Worm (Caenorhabditis elegans) whole organism, dauer: ENCODE data around the gene F35C11.7.

Experiments used
- unc-62 ChIP-seq: sonication (generic microtip); optimal IDR thresholded peaks from 2 replicates; lab custom pipeline; 2017; ENCODE audit warnings: missing biosample characterization, missing genetic modification reagents, missing genetic modification characterization

Gene F35C11.7

ce11 chrII:8256013-8256412, at the start of gene F35C11.7:
Gene F35C11.7 (plus strand): TSS chrII:8256313.
- no peak for TF ChIP-seq unc-62 (GFP tag; lab: Kevin White, UChicago)

DNA sequence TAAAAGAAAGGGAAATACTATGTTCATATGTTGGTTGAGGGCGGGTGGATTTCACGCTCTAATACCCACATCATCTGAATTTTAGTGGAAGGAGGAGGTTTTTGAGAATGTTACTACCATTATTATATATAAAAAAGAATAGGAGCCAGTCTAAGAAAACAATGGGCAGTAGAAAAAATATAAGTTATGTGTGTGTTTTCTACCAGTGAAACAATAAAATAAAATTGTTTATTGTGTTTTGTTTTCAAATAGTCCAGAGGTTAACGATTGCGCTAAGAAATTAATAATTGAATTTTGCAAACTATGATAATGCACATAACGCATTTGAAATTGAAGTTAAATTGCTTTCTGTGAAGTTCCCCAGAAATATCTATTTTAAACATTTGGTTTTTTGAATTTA, 46.6 kb upstream of the F35C11.7 start, which contains the start of gene M110.8:
M110.8 (minus strand) TSS at position 101 of the 400 bp plus-strand sequence.
- TF ChIP-seq unc-62 (GFP tag; lab: Kevin White, UChicago), result no peak

DNA sequence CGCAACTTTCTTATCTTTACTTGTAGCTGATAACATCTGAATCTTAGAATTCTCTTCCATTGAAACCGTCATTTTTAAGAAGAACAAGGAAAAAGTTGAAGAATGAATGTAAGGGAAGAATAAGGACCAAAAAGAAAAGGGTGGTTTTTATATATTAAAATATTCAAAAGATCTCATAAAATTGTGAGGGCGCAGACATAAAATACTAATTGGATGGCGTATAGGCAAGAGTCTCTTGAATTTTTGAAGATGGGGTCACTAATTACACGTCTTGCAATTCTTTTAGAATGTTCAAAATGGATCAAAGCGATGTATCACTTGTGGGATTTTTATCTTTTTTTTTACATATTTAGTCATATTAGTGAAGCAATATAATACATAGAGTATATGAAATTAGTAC, 43.4 kb upstream of the F35C11.7 start, which contains the start of gene twk-3:
twk-3 (minus strand) TSS at position 101 of the 400 bp plus-strand sequence.
- TF ChIP-seq unc-62 (GFP tag; lab: Kevin White, UChicago), result no peak

DNA sequence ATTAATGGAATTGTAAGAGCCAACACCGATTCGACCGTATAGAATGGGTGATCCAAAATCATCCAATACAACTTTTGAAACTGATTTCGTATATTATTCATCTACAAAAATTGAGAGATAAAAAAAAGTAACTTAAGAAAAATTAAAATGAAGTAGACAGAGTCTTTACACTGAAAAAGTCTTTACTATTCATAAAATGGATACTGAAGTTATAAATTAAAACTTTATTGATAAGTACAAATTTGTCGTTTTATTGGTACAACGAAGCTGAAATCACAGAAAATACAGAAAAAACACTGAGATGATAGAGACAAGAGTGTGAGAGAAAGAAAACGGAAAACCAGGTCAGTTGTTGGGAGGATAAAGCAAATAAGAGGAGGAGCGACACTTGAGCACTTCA, 41.7 kb upstream of the F35C11.7 start, which contains the start of gene M110.10:
M110.10 (minus strand) TSS at position 101 of the 400 bp plus-strand sequence.
- no peak for TF ChIP-seq unc-62 (GFP tag; lab: Kevin White, UChicago)

DNA sequence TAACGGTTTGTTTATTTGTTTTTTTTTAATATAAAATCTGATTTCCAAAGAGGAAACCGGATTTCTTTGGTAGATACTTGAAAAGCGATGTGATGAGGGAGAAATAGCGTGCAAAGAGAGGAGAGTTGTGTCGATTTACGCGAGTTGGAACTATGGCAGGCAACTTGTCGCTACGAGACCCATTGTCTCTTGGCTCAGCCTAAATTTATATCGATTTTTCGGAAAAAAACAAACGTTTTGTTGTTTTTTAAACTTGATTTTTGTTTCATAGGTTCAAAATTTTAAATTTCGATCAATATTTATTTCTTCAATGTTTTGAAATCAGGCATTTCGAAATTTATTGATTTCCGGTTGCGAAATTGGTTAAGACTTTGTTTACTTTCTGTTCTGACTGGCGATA, 39.7 kb upstream of the F35C11.7 start, which contains the start of gene M110.3:
M110.3 (minus strand) TSS at position 184 of the 400 bp plus-strand sequence.
- no peak for TF ChIP-seq unc-62 (GFP tag; lab: Kevin White, UChicago)

DNA sequence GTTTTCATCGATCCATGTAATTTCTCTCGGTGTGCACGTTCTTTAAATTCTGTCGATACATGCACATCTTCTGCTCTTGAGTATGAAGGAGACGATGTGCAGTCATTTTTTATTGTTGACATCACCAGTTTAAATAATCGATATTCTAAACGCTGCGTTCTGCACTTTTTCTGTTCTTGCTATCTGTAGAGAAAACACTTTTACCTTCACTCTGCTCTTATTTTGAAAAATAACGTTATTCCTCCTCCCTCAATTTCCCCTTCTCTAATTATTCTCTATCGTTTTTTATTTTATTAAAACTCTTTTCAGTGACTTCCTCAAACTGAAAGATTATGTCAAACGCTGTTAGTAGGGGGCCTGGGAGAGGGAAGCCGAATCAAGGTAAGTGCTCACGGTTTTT, 39.2 kb upstream of the F35C11.7 start, which contains the start of gene ifg-1:
ifg-1 (plus strand) TSS at position 301 of the 400 bp plus-strand sequence.
- no peak for TF ChIP-seq unc-62 (GFP tag; lab: Kevin White, UChicago)

- no peak for TF ChIP-seq unc-62 (GFP tag; lab: Kevin White, UChicago)
Measured at ce11 chrII:8218266-8218665, 37.8 kb upstream of the F35C11.7 start.

DNA sequence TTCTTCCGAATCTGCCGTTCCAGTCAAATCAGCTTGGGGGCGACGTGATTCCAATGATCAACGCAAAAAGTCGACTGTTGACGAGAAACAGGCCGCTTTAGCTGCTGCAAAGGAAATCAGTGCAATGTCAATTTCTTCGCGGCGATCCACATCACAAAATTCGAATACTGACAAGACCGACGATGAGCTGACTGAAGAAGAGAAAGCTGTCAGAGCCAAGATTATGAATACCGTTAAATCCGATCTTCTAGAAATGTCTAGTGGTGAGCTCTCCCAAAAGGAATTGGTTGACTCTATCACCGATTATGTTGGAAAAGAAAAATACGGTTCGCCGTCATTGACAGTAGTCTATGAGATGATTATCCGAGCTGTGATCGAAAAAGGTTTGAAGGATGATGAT, 35.8 kb upstream of the F35C11.7 start:
- no peak for TF ChIP-seq unc-62 (GFP tag; lab: Kevin White, UChicago)

ce11 chrII:8222309-8223065, 33.6 kb upstream of the F35C11.7 start, which contains the start of gene dab-1:
Gene dab-1 (plus strand): TSS chrII:8222386.
- TF ChIP-seq unc-62 (GFP tag; lab: Kevin White, UChicago), result no peak

DNA sequence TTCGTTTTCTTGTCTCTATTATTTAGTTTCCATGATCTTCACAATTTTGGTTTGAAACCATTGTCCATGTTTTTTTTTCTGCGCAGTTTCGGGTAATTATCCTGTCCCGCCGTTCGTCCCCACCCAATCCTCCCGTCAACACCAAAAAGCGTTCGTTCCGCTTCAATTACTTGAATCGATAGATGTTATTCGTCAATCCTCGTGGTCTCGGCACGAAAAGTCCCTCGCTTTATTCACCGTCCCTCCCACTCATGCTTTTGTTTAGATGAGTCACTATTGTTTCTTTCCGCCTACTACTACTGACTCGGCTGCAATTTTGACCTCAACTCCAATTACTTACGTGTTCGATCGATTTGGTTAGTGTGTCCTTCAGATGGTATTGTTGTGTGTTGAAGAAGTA, 32.7 kb upstream of the F35C11.7 start:
- no peak for TF ChIP-seq unc-62 (GFP tag; lab: Kevin White, UChicago)

- no peak for TF ChIP-seq unc-62 (GFP tag; lab: Kevin White, UChicago)
Measured at ce11 chrII:8223945-8224344, 32.2 kb upstream of the F35C11.7 start.

DNA sequence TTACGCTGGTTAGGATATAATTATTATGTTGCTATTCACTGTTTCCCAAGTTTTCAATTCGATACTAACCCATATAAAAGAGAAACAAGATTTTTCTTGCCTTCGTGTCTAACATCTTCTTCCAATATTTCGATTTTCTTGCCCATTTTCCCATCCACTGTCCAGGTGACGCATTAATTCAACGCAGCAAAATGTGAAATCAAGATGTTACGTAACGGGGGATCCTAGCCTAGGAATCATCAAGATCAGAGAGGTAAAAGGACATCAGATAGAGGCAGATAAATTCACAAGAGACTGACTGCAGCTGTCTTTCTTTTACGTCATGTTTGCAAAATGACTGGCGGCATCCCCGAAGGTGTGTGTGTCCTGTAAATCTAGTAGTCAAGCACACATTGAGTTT, 31.5 kb upstream of the F35C11.7 start:
- no peak for TF ChIP-seq unc-62 (GFP tag; lab: Kevin White, UChicago)

- no peak for TF ChIP-seq unc-62 (GFP tag; lab: Kevin White, UChicago)
Measured at ce11 chrII:8225347-8225746, 30.8 kb upstream of the F35C11.7 start.

ce11 chrII:8225914-8226313, 30.2 kb upstream of the F35C11.7 start:
- no peak for TF ChIP-seq unc-62 (GFP tag; lab: Kevin White, UChicago)

- no peak for TF ChIP-seq unc-62 (GFP tag; lab: Kevin White, UChicago)
Measured at ce11 chrII:8226475-8226874, 29.6 kb upstream of the F35C11.7 start.

- TF ChIP-seq unc-62 (GFP tag; lab: Kevin White, UChicago), result no peak
Measured at ce11 chrII:8230976-8231375, 25.1 kb upstream of the F35C11.7 start, which contains the start of gene M110.9. Gene M110.9 (plus strand): TSS chrII:8231276.

DNA sequence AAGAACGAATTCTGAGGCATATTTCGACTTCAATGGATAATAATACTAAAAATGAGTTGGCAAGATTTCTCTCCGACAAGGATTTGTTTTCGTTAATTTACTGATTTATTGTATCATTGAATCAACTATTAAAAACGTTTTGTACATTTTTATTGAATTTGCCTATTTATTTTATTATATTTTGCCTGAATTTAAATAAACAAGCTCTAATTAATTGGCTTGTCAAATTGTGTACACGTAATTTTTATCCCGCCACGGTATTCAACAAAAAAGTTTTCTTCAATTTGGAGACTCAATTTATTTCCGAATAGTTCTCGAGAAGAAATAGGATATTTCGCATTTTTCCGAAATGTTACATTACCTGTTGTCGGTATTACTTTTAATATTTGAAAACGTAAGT, 23.6 kb upstream of the F35C11.7 start, which contains the start of gene M110.7:
M110.7 (plus strand) TSS at position 301 of the 400 bp plus-strand sequence.
- TF ChIP-seq unc-62 (GFP tag; lab: Kevin White, UChicago), result no peak
